Fruit fly (Drosophila melanogaster) whole organism, embryonic: ENCODE results near the gene Cdc16.

Source experiments
- Aef1 ChIP-seq: fragments of 200-800 bp; sonication (Bioruptor generic); IDR thresholded peaks from 3 replicates; pipeline ENCODE4 v1.3.6; 2022; ENCODE audit warnings: missing biosample characterization, missing genetic modification characterization
- Atf-2 ChIP-seq: fragments of 200-800 bp; sonication (Bioruptor generic); optimal IDR thresholded peaks from 2 replicates; lab custom pipeline; 2016; ENCODE audit warnings: missing biosample characterization, missing genetic modification characterization
- Awh ChIP-seq: fragments of 200-800 bp; sonication (Bioruptor generic); IDR thresholded peaks from 2 replicates; pipeline ENCODE4, ENCODE4 v1.3.6; 2022; ENCODE audit warnings: missing biosample characterization, missing genetic modification characterization
- Bgb ChIP-seq: fragments of 200-800 bp; sonication (Bioruptor generic); IDR thresholded peaks from 2 replicates; pipeline ENCODE4 v1.3.6; 2022; ENCODE audit warnings: missing biosample characterization, missing genetic modification characterization; ENCODE audit not compliant: partially characterized antibody
- BtbVII ChIP-seq: fragments of 200-800 bp; sonication (Bioruptor generic); optimal IDR thresholded peaks from 3 replicates; lab custom pipeline; 2017; ENCODE audit warnings: missing biosample characterization, mild to moderate bottlenecking, missing genetic modification characterization
- CG10543 ChIP-seq: fragments of 200-800 bp; sonication (Bioruptor generic); optimal IDR thresholded peaks from 3 replicates; lab custom pipeline; 2017; ENCODE audit warnings: missing biosample characterization, mild to moderate bottlenecking, missing genetic modification characterization, moderate library complexity
- CG11504 ChIP-seq: fragments of 200-800 bp; sonication (Bioruptor generic); optimal IDR thresholded peaks from 3 replicates; lab custom pipeline; 2019; ENCODE audit warnings: missing biosample characterization, mild to moderate bottlenecking, missing genetic modification characterization, moderate library complexity
- CG13123 ChIP-seq: fragments of 200-800 bp; sonication (Bioruptor generic); optimal IDR thresholded peaks from 2 replicates; lab custom pipeline; 2016; ENCODE audit warnings: missing biosample characterization, missing genetic modification characterization
- CG1529 ChIP-seq: fragments of 200-800 bp; sonication (Bioruptor generic); optimal IDR thresholded peaks from 3 replicates; lab custom pipeline; 2018; ENCODE audit warnings: missing biosample characterization, missing genetic modification characterization
- CG17359 ChIP-seq: fragments of 200-800 bp; sonication (Bioruptor generic); optimal IDR thresholded peaks from 3 replicates; lab custom pipeline; 2018; ENCODE audit warnings: missing biosample characterization, mild to moderate bottlenecking, missing genetic modification characterization, moderate library complexity
- CG17361 ChIP-seq: fragments of 200-800 bp; sonication (Bioruptor generic); IDR thresholded peaks from 3 replicates; pipeline ENCODE4 v1.3.6; 2022; ENCODE audit warnings: missing biosample characterization, missing genetic modification characterization
- CG17385 ChIP-seq: fragments of 200-800 bp; sonication (Bioruptor generic); optimal IDR thresholded peaks from 3 replicates; lab custom pipeline; 2018; ENCODE audit warnings: missing biosample characterization, mild to moderate bottlenecking, missing genetic modification characterization
- CG1792 ChIP-seq: fragments of 200-800 bp; sonication (Bioruptor generic); optimal IDR thresholded peaks from 2 replicates; lab custom pipeline; 2016; ENCODE audit warnings: missing biosample characterization, missing genetic modification characterization
- CG18764 ChIP-seq: fragments of 200-800 bp; sonication (Bioruptor generic); optimal IDR thresholded peaks from 3 replicates; lab custom pipeline; 2016; ENCODE audit warnings: missing biosample characterization, missing genetic modification characterization
- CG2202 ChIP-seq: fragments of 200-800 bp; sonication (Bioruptor generic); optimal IDR thresholded peaks from 2 replicates; lab custom pipeline; 2018; ENCODE audit warnings: missing biosample characterization, mild to moderate bottlenecking, missing genetic modification characterization
- CG31224 ChIP-seq: fragments of 200-800 bp; sonication (Bioruptor generic); IDR thresholded peaks from 2 replicates; pipeline ENCODE4 v1.3.6; 2022; ENCODE audit warnings: missing biosample characterization, missing genetic modification characterization
- CG6175 ChIP-seq: fragments of 200-800 bp; sonication (Bioruptor generic); IDR thresholded peaks from 3 replicates; pipeline ENCODE4 v1.3.6; 2022; ENCODE audit warnings: missing biosample characterization, missing genetic modification characterization
- CG7271 ChIP-seq: fragments of 200-800 bp; sonication (Bioruptor generic); optimal IDR thresholded peaks from 2 replicates; lab custom pipeline; 2018; ENCODE audit warnings: missing biosample characterization, mild to moderate bottlenecking, missing genetic modification characterization, moderate library complexity
- CG7556 ChIP-seq: fragments of 200-800 bp; sonication (Bioruptor generic); optimal IDR thresholded peaks from 2 replicates; lab custom pipeline; 2017; ENCODE audit warnings: missing biosample characterization, mild to moderate bottlenecking, missing genetic modification characterization
- CG8089 ChIP-seq: fragments of 200-800 bp; sonication (Bioruptor generic); optimal IDR thresholded peaks from 3 replicates; lab custom pipeline; 2016; ENCODE audit warnings: missing biosample characterization, missing genetic modification characterization
- CG8290 ChIP-seq, 3 experiments: fragments of 200-800 bp; sonication (Bioruptor generic); optimal IDR thresholded peaks; 2 replicates each; lab custom pipeline; 2016 to 2019; ENCODE audit warnings: missing biosample characterization in 3 of 3, missing genetic modification characterization in 3 of 3, mild to moderate bottlenecking in 2 of 3, moderate library complexity in 1 of 3
- CG8478 ChIP-seq: fragments of >200 bp; optimal IDR thresholded peaks from 2 replicates; lab custom pipeline; 2018
- Camta ChIP-seq: fragments of 200-800 bp; sonication (Bioruptor generic); optimal IDR thresholded peaks from 2 replicates; lab custom pipeline; 2016; ENCODE audit warnings: missing biosample characterization, missing genetic modification characterization
- D19A ChIP-seq: fragments of 200-800 bp; optimal IDR thresholded peaks from 3 replicates; lab custom pipeline; 2019; ENCODE audit warnings: missing biosample characterization, mild to moderate bottlenecking, missing genetic modification characterization, moderate library complexity
- Gsc ChIP-seq: fragments of 200-800 bp; sonication (Bioruptor generic); IDR thresholded peaks from 2 replicates; pipeline ENCODE4 v1.3.6; 2022; ENCODE audit warnings: missing biosample characterization, missing genetic modification characterization
- Xbp1 ChIP-seq: fragments of 200-800 bp; sonication (Bioruptor generic); optimal IDR thresholded peaks from 3 replicates; lab custom pipeline; 2016; ENCODE audit warnings: missing biosample characterization, mild to moderate bottlenecking, missing genetic modification characterization
- ab ChIP-seq: fragments of 200-800 bp; sonication (Bioruptor generic); optimal IDR thresholded peaks from 2 replicates; lab custom pipeline; 2016; ENCODE audit warnings: missing biosample characterization, missing genetic modification characterization
- bsh ChIP-seq, 2 experiments: fragments of 200-800 bp; sonication (Bioruptor generic); optimal IDR thresholded peaks; 2 replicates each; lab custom pipeline; 2017 to 2018; ENCODE audit warnings: mild to moderate bottlenecking in 2 of 2, missing biosample characterization in 2 of 2, missing genetic modification characterization in 2 of 2, moderate library complexity in 1 of 2
- btn ChIP-seq: fragments of 200-800 bp; sonication (Bioruptor generic); optimal IDR thresholded peaks from 2 replicates; lab custom pipeline; 2016; ENCODE audit warnings: missing biosample characterization, missing genetic modification characterization
- danr ChIP-seq: fragments of 200-800 bp; sonication (Bioruptor generic); IDR thresholded peaks from 2 replicates; pipeline ENCODE4 v1.3.6; 2022; ENCODE audit warnings: missing biosample characterization, missing genetic modification characterization
- dati ChIP-seq: fragments of 200-800 bp; sonication (Bioruptor generic); IDR thresholded peaks from 2 replicates; pipeline ENCODE4 v1.3.6; 2022; ENCODE audit warnings: missing biosample characterization, missing genetic modification characterization
- ewg ChIP-seq: fragments of 200-800 bp; sonication (Bioruptor generic); optimal IDR thresholded peaks from 3 replicates; lab custom pipeline; 2017; ENCODE audit warnings: mild to moderate bottlenecking, missing biosample characterization, missing genetic modification reagents, missing genetic modification characterization
- fd3F ChIP-seq: fragments of 200-800 bp; sonication (Bioruptor generic); optimal IDR thresholded peaks from 2 replicates; lab custom pipeline; 2018; ENCODE audit warnings: missing biosample characterization, mild to moderate bottlenecking, missing genetic modification characterization, moderate library complexity
- gsb ChIP-seq: fragments of 200-800 bp; sonication (Bioruptor generic); IDR thresholded peaks from 2 replicates; pipeline ENCODE4 v1.3.6; 2022; ENCODE audit warnings: missing biosample characterization, missing genetic modification characterization
- jigr1 ChIP-seq: fragments of 200-800 bp; sonication (Bioruptor generic); IDR thresholded peaks from 3 replicates; pipeline ENCODE4 v1.3.6; 2022; ENCODE audit warnings: missing biosample characterization, missing genetic modification characterization
- kni ChIP-seq: fragments of 200-800 bp; sonication (Bioruptor generic); optimal IDR thresholded peaks from 3 replicates; lab custom pipeline; 2017; ENCODE audit warnings: mild to moderate bottlenecking, missing biosample characterization, missing genetic modification reagents, missing genetic modification characterization
- knrl ChIP-seq: fragments of 200-800 bp; sonication (Bioruptor generic); IDR thresholded peaks from 3 replicates; pipeline ENCODE4 v1.3.6; 2022; ENCODE audit warnings: missing biosample characterization, missing genetic modification characterization; ENCODE audit not compliant: partially characterized antibody
- lab ChIP-seq: fragments of 200-800 bp; sonication (Bioruptor generic); optimal IDR thresholded peaks from 3 replicates; lab custom pipeline; 2017; ENCODE audit warnings: missing biosample characterization, missing genetic modification characterization, mild to moderate bottlenecking, moderate library complexity, missing genetic modification reagents
- onecut ChIP-seq: fragments of 200-800 bp; sonication (Bioruptor generic); IDR thresholded peaks from 2 replicates; pipeline ENCODE4 v1.3.6; 2022; ENCODE audit warnings: missing biosample characterization, missing genetic modification characterization
- pho ChIP-seq: fragments of 200-800 bp; sonication (Bioruptor generic); optimal IDR thresholded peaks from 2 replicates; lab custom pipeline; 2016; ENCODE audit warnings: missing biosample characterization, missing genetic modification characterization
- pita ChIP-seq: fragments of 200-800 bp; sonication (Bioruptor generic); optimal IDR thresholded peaks from 2 replicates; lab custom pipeline; 2017; ENCODE audit warnings: missing biosample characterization, mild to moderate bottlenecking, missing genetic modification characterization
- pzg ChIP-seq: fragments of 200-800 bp; sonication (Bioruptor generic); optimal IDR thresholded peaks from 3 replicates; lab custom pipeline; 2018; ENCODE audit warnings: missing biosample characterization, mild to moderate bottlenecking, missing genetic modification characterization, moderate library complexity
- sd ChIP-seq: fragments of 200-800 bp; sonication (Bioruptor generic); optimal IDR thresholded peaks from 3 replicates; lab custom pipeline; 2018; ENCODE audit warnings: missing biosample characterization, mild to moderate bottlenecking, missing genetic modification characterization, moderate library complexity
- sens ChIP-seq: fragments of 200-800 bp; sonication (Bioruptor generic); peaks from one replicate; lab custom pipeline; 2016; ENCODE audit warnings: missing biosample characterization, missing genetic modification characterization
- stc ChIP-seq: fragments of 200-800 bp; sonication (Bioruptor generic); IDR thresholded peaks from 2 replicates; pipeline ENCODE4 v1.3.6; 2022; ENCODE audit warnings: missing biosample characterization, missing genetic modification characterization
- trh ChIP-seq: fragments of 200-800 bp; sonication (Bioruptor generic); optimal IDR thresholded peaks from 2 replicates; lab custom pipeline; 2016; ENCODE audit warnings: missing biosample characterization, missing genetic modification characterization
- twi ChIP-seq: fragments of 200-800 bp; optimal IDR thresholded peaks from 2 replicates; lab custom pipeline; 2019; ENCODE audit warnings: missing biosample characterization, mild to moderate bottlenecking, missing genetic modification characterization, moderate library complexity
- unpg ChIP-seq: fragments of 200-800 bp; sonication (Bioruptor generic); optimal IDR thresholded peaks from 3 replicates; lab custom pipeline; 2018; ENCODE audit warnings: missing biosample characterization, mild to moderate bottlenecking, missing genetic modification characterization, moderate library complexity
- zen2 ChIP-seq: fragments of 200-800 bp; sonication (Bioruptor generic); IDR thresholded peaks from 3 replicates; pipeline ENCODE4 v1.3.6; 2022; ENCODE audit warnings: missing biosample characterization, missing genetic modification characterization; ENCODE audit not compliant: partially characterized antibody

Gene Cdc16

DNA sequence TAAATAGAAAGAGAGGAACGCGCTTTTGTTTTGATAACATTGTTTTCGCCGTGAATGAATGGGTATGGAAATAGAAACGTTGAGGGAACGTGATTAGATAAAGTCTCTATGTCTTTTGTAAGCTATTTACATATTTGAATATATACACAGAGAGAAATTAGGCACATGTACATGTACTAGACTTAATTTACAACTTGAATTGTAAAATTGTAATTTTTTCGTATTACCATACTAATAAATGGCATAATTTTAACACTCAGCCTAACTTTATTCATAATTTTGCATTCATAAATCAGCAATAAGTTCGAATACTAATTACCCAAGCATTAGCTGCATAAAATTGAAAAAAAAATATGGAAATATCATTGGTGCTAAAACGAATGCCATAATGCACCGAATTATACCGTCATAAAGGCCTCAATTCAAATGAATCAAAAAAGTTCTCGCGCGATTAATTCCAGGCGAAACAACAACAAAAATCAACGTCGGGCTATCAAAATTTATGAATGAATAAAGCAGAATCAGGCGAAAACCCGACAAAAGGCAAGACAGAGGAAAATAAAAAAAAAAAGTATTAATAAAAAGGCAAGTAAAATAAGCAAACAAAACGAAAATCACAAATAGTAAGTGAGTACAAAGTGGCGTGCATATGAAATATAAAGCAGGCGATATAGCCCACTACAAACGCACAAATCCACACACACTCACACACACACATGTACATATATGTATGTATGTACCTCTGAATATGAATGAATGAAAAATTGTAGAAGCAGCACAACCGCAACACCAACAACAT lies 51.7 kb downstream of the Cdc16 start (continued):
- TF ChIP-seq Xbp1 (GFP tag; lab: Kevin White, UChicago) (peak; percentile 50), sens (GFP tag; lab: Kevin White, UChicago) (peak; percentile 95), fd3F (GFP tag; lab: Kevin White, UChicago) (peak; percentile 28), CG18764 (GFP tag; lab: Kevin White, UChicago) (no peak), ab (GFP tag; lab: Kevin White, UChicago) (no peak), pita (no peak), pzg (GFP tag; lab: Kevin White, UChicago) (no peak), lab (GFP tag; lab: Kevin White, UChicago) (peak; percentile 72), gsb (no peak), jigr1 (GFP tag; lab: Robert Waterston, UW) (no peak), CG17385 (GFP tag; lab: Kevin White, UChicago) (peak; percentile 49), trh (GFP tag; lab: Kevin White, UChicago) (no peak), CG17361 (peak; percentile 79), kni (GFP tag; lab: Kevin White, UChicago) (no peak), BtbVII (peak; percentile 31), Awh (GFP tag; lab: Robert Waterston, UW) (peak; percentile 33), Camta (GFP tag; lab: Kevin White, UChicago) (peak; percentile 45), sd (tag; lab: Kevin White, UChicago) (no peak), danr (GFP tag; lab: Robert Waterston, UW) (no peak), CG2202 (tag; lab: Kevin White, UChicago) (peak; percentile 38), Aef1 (no peak), unpg (GFP tag; lab: Kevin White, UChicago) (peak; percentile 67), bsh (GFP tag; optimal IDR thresholded peaks at IDR 0.05; lab: Kevin White, UChicago) (peak in 1 of 2 experiments; percentile 70), zen2 (GFP tag; lab: Robert Waterston, UW) (no peak), pho (GFP tag; lab: Kevin White, UChicago) (peak; percentile 29), ewg (peak; percentile 28), btn (GFP tag; lab: Kevin White, UChicago) (no peak), CG10543 (GFP tag; lab: Kevin White, UChicago) (no peak), CG1792 (GFP tag; lab: Kevin White, UChicago) (no peak), knrl (no peak), dati (GFP tag; lab: Robert Waterston, UW) (no peak), CG13123 (GFP tag; lab: Kevin White, UChicago) (no peak), CG17359 (tag; lab: Kevin White, UChicago) (peak; percentile 58), CG6175 (GFP tag; lab: Robert Waterston, UW) (no peak), Gsc (no peak), twi (tag; lab: Kevin White, UChicago) (no peak), stc (GFP tag; lab: Robert Waterston, UW) (peak; percentile 10; the same call in 1 of the 2 replicates), CG31224 (peak; percentile 43; the same call in 1 of the 2 replicates), Bgb (GFP tag; lab: Robert Waterston, UW) (no peak), CG8478 (no peak), onecut (GFP tag; lab: Robert Waterston, UW) (no peak), CG8089 (GFP tag; lab: Kevin White, UChicago) (no peak), Atf-2 (GFP tag; lab: Kevin White, UChicago) (peak; percentile 18), CG7556 (GFP tag; lab: Kevin White, UChicago) (peak; percentile 62), D19A (peak; percentile 59), CG8290 (GFP tag; optimal IDR thresholded peaks at IDR 0.05; lab: Kevin White, UChicago) (no peak), CG8290 (tag; optimal IDR thresholded peaks at IDR 0.05; lab: Kevin White, UChicago) (peak in 1 of 2 experiments; percentile 58), CG11504 (tag; lab: Kevin White, UChicago) (peak; percentile 76), CG1529 (GFP tag; lab: Kevin White, UChicago) (peak; percentile 56), CG7271 (tag; lab: Kevin White, UChicago) (no peak)
